Worm (Caenorhabditis elegans) whole organism, mixed stage, embryonic: ENCODE results near the gene txt-13.
A peak's percentile ranks its signal among the peaks of the same experiment; 100 is the strongest.

Source experiments
- M03D4.4 ChIP-seq: sonication (generic microtip); optimal IDR thresholded peaks from 2 replicates; lab custom pipeline; 2017; ENCODE audit warnings: mild to moderate bottlenecking, missing genetic modification characterization, missing compliant biosample characterization
- bed-3 ChIP-seq: fragments of 200-800 bp; sonication (Bioruptor generic); optimal IDR thresholded peaks from 3 replicates; lab custom pipeline; 2018; ENCODE audit warnings: mild to moderate bottlenecking, missing genetic modification characterization, moderate library complexity, missing compliant biosample characterization
- blmp-1 ChIP-seq: fragments of 150-350 bp; optimal IDR thresholded peaks from 2 replicates; lab custom pipeline; 2014; ENCODE audit warnings: missing biosample characterization, missing genetic modification characterization
- ceh-43 ChIP-seq: fragments of 200-800 bp; sonication (Bioruptor generic); optimal IDR thresholded peaks from 2 replicates; lab custom pipeline; 2018; ENCODE audit warnings: mild to moderate bottlenecking, missing genetic modification characterization, moderate library complexity, missing compliant biosample characterization
- ceh-83 ChIP-seq: fragments of 200-800 bp; sonication (Bioruptor generic); optimal IDR thresholded peaks from 2 replicates; lab custom pipeline; 2018; ENCODE audit warnings: mild to moderate bottlenecking, missing genetic modification characterization, missing compliant biosample characterization
- cnd-1 ChIP-seq: fragments of 200-800 bp; sonication (Bioruptor generic); optimal IDR thresholded peaks from 2 replicates; lab custom pipeline; 2018; ENCODE audit warnings: mild to moderate bottlenecking, missing genetic modification characterization, missing compliant biosample characterization
- drap-1 ChIP-seq: fragments of 200-800 bp; sonication (Bioruptor generic); optimal IDR thresholded peaks from 3 replicates; lab custom pipeline; 2018; ENCODE audit warnings: mild to moderate bottlenecking, missing genetic modification characterization, missing compliant biosample characterization
- elt-1 ChIP-seq: sonication (generic microtip); optimal IDR thresholded peaks from 2 replicates; lab custom pipeline; 2017; ENCODE audit warnings: missing genetic modification characterization, mild to moderate bottlenecking, missing compliant biosample characterization, antibody characterized with exemption, moderate library complexity, borderline replicate concordance; ENCODE audit not compliant: insufficient read depth
- elt-3 ChIP-seq: fragments of 150-350 bp; optimal IDR thresholded peaks from 2 replicates; lab custom pipeline; 2014; ENCODE audit warnings: missing biosample characterization, missing genetic modification characterization
- flh-1 ChIP-seq: fragments of 200-800 bp; sonication (Bioruptor generic); optimal IDR thresholded peaks from 2 replicates; lab custom pipeline; 2018; ENCODE audit warnings: mild to moderate bottlenecking, missing genetic modification characterization, moderate library complexity, missing compliant biosample characterization
- ham-2 ChIP-seq: fragments of 200-800 bp; sonication (Bioruptor generic); optimal IDR thresholded peaks from 2 replicates; lab custom pipeline; 2018; ENCODE audit warnings: mild to moderate bottlenecking, missing genetic modification characterization, missing compliant biosample characterization
- hlh-1 ChIP-seq: fragments of 150-350 bp; optimal IDR thresholded peaks from 2 replicates; lab custom pipeline; 2014; ENCODE audit warnings: missing biosample characterization, missing genetic modification reagents, missing genetic modification characterization
- lin-13 ChIP-seq: fragments of 150-350 bp; optimal IDR thresholded peaks from 2 replicates; lab custom pipeline; 2014; ENCODE audit warnings: missing biosample characterization, missing genetic modification characterization
- lin-32 ChIP-seq: fragments of 200-800 bp; sonication (Bioruptor generic); optimal IDR thresholded peaks from 2 replicates; lab custom pipeline; 2018; ENCODE audit warnings: mild to moderate bottlenecking, missing genetic modification characterization, missing compliant biosample characterization
- lsy-2 ChIP-seq: fragments of 150-350 bp; optimal IDR thresholded peaks from 2 replicates; lab custom pipeline; 2014; ENCODE audit warnings: missing biosample characterization, missing genetic modification characterization
- mab-5 ChIP-seq: fragments of 150-350 bp; optimal IDR thresholded peaks from 2 replicates; lab custom pipeline; 2014; ENCODE audit warnings: missing biosample characterization, missing genetic modification characterization
- mep-1 ChIP-seq: fragments of 150-350 bp; optimal IDR thresholded peaks from 2 replicates; lab custom pipeline; 2017; ENCODE audit warnings: missing biosample characterization, missing genetic modification reagents, missing genetic modification characterization, inconsistent platforms
- nhr-12 ChIP-seq: fragments of 150-350 bp; optimal IDR thresholded peaks from 2 replicates; lab custom pipeline; 2014; ENCODE audit warnings: missing biosample characterization, missing genetic modification characterization
- nhr-2 ChIP-seq: fragments of 150-350 bp; optimal IDR thresholded peaks from 2 replicates; lab custom pipeline; 2014; ENCODE audit warnings: missing biosample characterization, missing genetic modification characterization
- nhr-237 ChIP-seq: fragments of 150-350 bp; optimal IDR thresholded peaks from 2 replicates; lab custom pipeline; 2014; ENCODE audit warnings: missing biosample characterization, missing genetic modification characterization
- nhr-28 ChIP-seq: fragments of 150-350 bp; optimal IDR thresholded peaks from 2 replicates; lab custom pipeline; 2014; ENCODE audit warnings: missing biosample characterization, missing genetic modification characterization
- nhr-76 ChIP-seq: sonication (generic microtip); optimal IDR thresholded peaks from 2 replicates; lab custom pipeline; 2017; ENCODE audit warnings: missing biosample characterization, missing genetic modification characterization
- pha-4 ChIP-seq: fragments of 150-350 bp; optimal IDR thresholded peaks from 2 replicates; lab custom pipeline; 2018; ENCODE audit warnings: missing biosample characterization, missing genetic modification reagents, missing genetic modification characterization
- snpc-4 ChIP-seq: fragments of 150-350 bp; optimal IDR thresholded peaks from 2 replicates; lab custom pipeline; 2014; ENCODE audit warnings: missing biosample characterization, missing genetic modification characterization
- sptf-1 ChIP-seq: sonication (generic microtip); optimal IDR thresholded peaks from 2 replicates; lab custom pipeline; 2017; ENCODE audit warnings: mild to moderate bottlenecking, missing genetic modification characterization, moderate library complexity, missing compliant biosample characterization
- tbx-8 ChIP-seq: fragments of 200-800 bp; sonication (Bioruptor generic); optimal IDR thresholded peaks from 2 replicates; lab custom pipeline; 2018; ENCODE audit warnings: mild to moderate bottlenecking, missing genetic modification characterization, moderate library complexity, missing compliant biosample characterization
- unc-120 ChIP-seq: sonication (generic microtip); optimal IDR thresholded peaks from 2 replicates; lab custom pipeline; 2017; ENCODE audit warnings: missing genetic modification characterization, missing compliant biosample characterization; ENCODE audit not compliant: poor library complexity, severe bottlenecking
- unc-39 ChIP-seq: fragments of 150-350 bp; optimal IDR thresholded peaks from 2 replicates; lab custom pipeline; 2014; ENCODE audit warnings: missing biosample characterization, missing genetic modification characterization
- unc-62 ChIP-seq: fragments of 150-350 bp; optimal IDR thresholded peaks from 2 replicates; lab custom pipeline; 2014; ENCODE audit warnings: missing biosample characterization, missing genetic modification reagents, missing genetic modification characterization
- zip-8 ChIP-seq: fragments of 150-350 bp; optimal IDR thresholded peaks from 2 replicates; lab custom pipeline; 2014; ENCODE audit warnings: missing biosample characterization, missing genetic modification characterization
- ztf-11 ChIP-seq: fragments of 150-350 bp; optimal IDR thresholded peaks from 2 replicates; lab custom pipeline; 2014; ENCODE audit warnings: missing biosample characterization, missing genetic modification characterization

txt-13 gene

DNA sequence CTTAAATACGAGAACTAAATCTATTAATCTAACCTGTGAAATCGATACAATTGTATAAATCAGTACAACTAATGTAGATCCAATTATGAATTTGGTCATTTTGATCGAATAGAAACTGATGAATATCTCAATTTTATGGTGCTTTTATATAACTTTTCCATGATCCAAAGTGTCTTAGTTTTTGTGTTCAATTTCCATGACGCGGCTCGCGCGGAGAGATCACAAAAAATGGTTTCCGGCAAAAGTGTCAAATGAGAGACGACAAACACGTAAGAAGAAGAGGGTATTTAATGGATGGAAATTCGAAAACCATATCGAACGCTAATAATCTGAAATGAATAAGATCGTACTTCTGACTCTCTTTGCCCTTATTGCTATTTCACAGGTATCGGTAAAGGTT is 5.8 kb upstream of the txt-13 start, which contains the start of the genes C06A1.6 and C06A1.7:
Gene C06A1.6 (minus strand): TSS at position 101 of the 400 bp plus-strand sequence.
Gene C06A1.7 (plus strand): TSS at position 314 of the 400 bp plus-strand sequence.
- TF ChIP-seq snpc-4 (tag; lab: Kevin White, UChicago) (no peak), flh-1 (no peak), lsy-2 (tag; lab: Kevin White, UChicago) (no peak), ceh-83 (GFP tag; lab: Kevin White, UChicago) (no peak), pha-4 (tag; lab: Kevin White, UChicago) (no peak), nhr-12 (tag; lab: Kevin White, UChicago) (no peak), nhr-76 (tag; lab: Kevin White, UChicago) (no peak), sptf-1 (tag; lab: Kevin White, UChicago) (no peak), hlh-1 (tag; lab: Kevin White, UChicago) (no peak), nhr-28 (tag; lab: Kevin White, UChicago) (no peak), tbx-8 (no peak), unc-39 (no peak), drap-1 (GFP tag; lab: Kevin White, UChicago) (no peak), lin-13 (tag; lab: Kevin White, UChicago) (no peak), zip-8 (tag; lab: Kevin White, UChicago) (no peak)

DNA sequence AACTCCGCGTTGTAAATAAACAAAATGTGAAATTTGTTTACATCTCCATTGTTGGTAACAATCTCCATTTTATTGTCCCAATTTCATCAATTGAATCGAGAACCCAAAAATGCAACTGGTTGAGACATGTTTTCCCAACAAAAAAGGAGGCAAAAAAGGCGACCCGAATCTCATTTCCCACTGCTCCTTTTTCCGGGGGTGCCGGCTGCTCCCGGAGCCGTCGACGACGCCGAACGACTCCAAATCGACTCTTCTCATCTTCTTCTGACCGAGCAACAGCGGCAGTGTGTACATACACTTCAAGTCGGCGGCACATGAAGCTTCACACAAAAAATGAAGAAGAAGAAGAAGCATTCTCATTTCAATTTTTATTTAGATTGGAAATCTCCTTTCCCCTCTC is 3.9 kb upstream of the txt-13 start:
- TF ChIP-seq tbx-8 (no peak), ztf-11 (tag; lab: Kevin White, UChicago) (no peak), lin-32 (GFP tag; lab: Kevin White, UChicago) (no peak), elt-1 (tag; lab: Kevin White, UChicago) (no peak), ceh-83 (GFP tag; lab: Kevin White, UChicago) (no peak), drap-1 (GFP tag; lab: Kevin White, UChicago) (no peak), nhr-12 (tag; lab: Kevin White, UChicago) (no peak), mab-5 (tag; lab: Kevin White, UChicago) (no peak)

DNA sequence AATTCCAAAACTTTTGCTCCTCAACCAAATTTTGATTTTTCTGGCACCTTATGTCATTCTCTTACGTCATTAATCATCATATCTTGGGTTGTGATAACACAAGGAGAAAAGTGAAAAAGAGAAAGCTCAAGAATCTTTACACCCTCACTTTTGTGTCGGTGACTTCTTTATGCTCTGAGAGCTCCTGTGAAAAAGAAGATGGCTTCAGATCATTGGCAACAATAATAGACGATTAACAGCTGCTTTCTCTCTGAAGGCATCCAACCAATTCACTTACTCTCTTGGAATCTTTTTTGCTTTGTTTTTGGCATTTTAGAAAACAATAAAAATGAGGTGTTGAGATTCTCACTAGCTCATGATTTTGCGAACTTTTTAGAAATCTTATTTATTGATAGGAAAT is 904 bp upstream of the txt-13 start:
- TF ChIP-seq ztf-11 (tag; lab: Kevin White, UChicago) = no peak
- TF ChIP-seq M03D4.4 (tag; lab: Kevin White, UChicago) = no peak
- TF ChIP-seq bed-3 = no peak
- TF ChIP-seq nhr-237 = no peak
- no peak for TF ChIP-seq lin-13 (tag; lab: Kevin White, UChicago)
- TF ChIP-seq lsy-2 (tag; lab: Kevin White, UChicago) = no peak
- TF ChIP-seq ham-2 (GFP tag; lab: Kevin White, UChicago) = no peak
- no peak for TF ChIP-seq sptf-1 (tag; lab: Kevin White, UChicago)
- TF ChIP-seq hlh-1 (tag; lab: Kevin White, UChicago) = peak; percentile 76

DNA sequence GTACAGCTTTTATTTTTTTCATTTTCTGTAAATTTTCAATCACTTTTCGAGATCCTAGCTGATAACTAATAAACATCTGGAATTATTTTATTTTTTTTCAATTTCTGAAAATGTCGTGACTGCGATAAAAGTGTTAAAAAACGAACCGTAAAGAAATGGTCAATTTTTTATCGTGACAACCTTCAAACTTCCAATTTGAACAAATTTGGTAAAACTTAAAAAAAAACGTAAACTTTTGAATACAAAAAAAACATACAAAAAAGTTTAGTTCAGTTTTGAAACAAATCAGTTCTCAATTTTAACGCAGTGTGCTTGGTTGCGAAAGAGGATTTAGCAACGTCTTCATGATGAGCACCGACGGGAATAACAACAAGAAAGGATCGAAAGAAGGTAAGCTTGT is 1.6 kb downstream of the txt-13 start, which contains the start of gene C06A1.3:
Gene C06A1.3 (plus strand): TSS at position 301 of the 400 bp plus-strand sequence.
- TF ChIP-seq unc-120 (tag; lab: Kevin White, UChicago) = no peak
- TF ChIP-seq mab-5 (tag; lab: Kevin White, UChicago) = no peak
- no peak for TF ChIP-seq snpc-4 (tag; lab: Kevin White, UChicago)
- TF ChIP-seq cnd-1 = no peak
- no peak for TF ChIP-seq nhr-12 (tag; lab: Kevin White, UChicago)
- TF ChIP-seq nhr-28 (tag; lab: Kevin White, UChicago) = no peak
- TF ChIP-seq elt-3 = no peak
- no peak for TF ChIP-seq ztf-11 (tag; lab: Kevin White, UChicago)
- TF ChIP-seq nhr-76 (tag; lab: Kevin White, UChicago) = no peak
- no peak for TF ChIP-seq lin-13 (tag; lab: Kevin White, UChicago)
- TF ChIP-seq blmp-1 (tag; lab: Kevin White, UChicago) = no peak
- TF ChIP-seq unc-62 = no peak
- TF ChIP-seq bed-3 = no peak
- no peak for TF ChIP-seq nhr-2 (tag; lab: Kevin White, UChicago)
- TF ChIP-seq unc-39 = no peak
- TF ChIP-seq lin-32 (GFP tag; lab: Kevin White, UChicago) = no peak
- TF ChIP-seq ceh-43 = no peak
- TF ChIP-seq nhr-237 = no peak
- TF ChIP-seq elt-1 (tag; lab: Kevin White, UChicago) = no peak
- TF ChIP-seq, all 35 proteins: peak for 0

DNA sequence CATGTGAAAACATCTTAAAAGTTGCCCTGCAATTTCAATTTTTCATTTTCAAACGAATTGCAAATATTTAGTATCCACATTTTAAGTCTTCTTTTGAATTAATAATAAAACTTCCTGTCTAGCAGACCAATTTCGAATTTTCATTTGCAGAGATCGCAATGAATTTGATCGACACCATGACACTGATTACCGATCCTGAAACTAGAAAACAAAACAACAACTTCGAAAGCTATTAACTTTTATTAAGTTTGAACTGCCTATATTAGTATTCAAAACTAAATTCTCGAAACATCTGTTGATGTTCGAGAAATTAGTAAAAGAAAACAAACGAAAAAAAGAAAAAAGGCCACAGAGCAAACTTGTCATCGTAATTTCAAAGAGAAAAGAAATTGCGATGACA is 3.8 kb downstream of the txt-13 start:
- TF ChIP-seq elt-3 (no peak), mep-1 (no peak), zip-8 (tag; lab: Kevin White, UChicago) (no peak), lin-32 (GFP tag; lab: Kevin White, UChicago) (no peak), snpc-4 (tag; lab: Kevin White, UChicago) (no peak), nhr-237 (no peak), cnd-1 (no peak), drap-1 (GFP tag; lab: Kevin White, UChicago) (no peak), ham-2 (GFP tag; lab: Kevin White, UChicago) (no peak), mab-5 (tag; lab: Kevin White, UChicago) (no peak)
